Worm (Caenorhabditis elegans): ENCODE measurements around the gene JC8.4.

- no peak for TF ChIP-seq ces-1 (GFP tag; optimal IDR thresholded peaks at IDR 0.05)
- no peak for TF ChIP-seq nhr-11 (tag; optimal IDR thresholded peaks at IDR 0.05)
- no peak for TF ChIP-seq isw-1 (GFP tag; IDR thresholded peaks at IDR 0.05)
- TF ChIP-seq unc-130 (tag; optimal IDR thresholded peaks at IDR 0.05), result no peak
- TF ChIP-seq ztf-4 (tag; optimal IDR thresholded peaks at IDR 0.05), result no peak
- no peak for TF ChIP-seq grh-1 (GFP tag; IDR thresholded peaks at IDR 0.05)
These were observed 15.4 kb downstream of the JC8.4 start, which contains the start of gene JC8.16 for ce11 chrIV:13258872-13259271.

Data from whole organism, L1 larva.